Fruit fly (Drosophila melanogaster) whole organism, embryonic: Measurements from ENCODE around the gene ct.

Source experiments
- Abd-B ChIP-seq: fragments of 200-800 bp; sonication (Bioruptor generic); optimal IDR thresholded peaks from 2 replicates; lab custom pipeline; 2018; ENCODE audit warnings: missing biosample characterization, mild to moderate bottlenecking, missing genetic modification characterization, moderate library complexity
- CG10462 ChIP-seq: fragments of 200-800 bp; sonication (Bioruptor generic); optimal IDR thresholded peaks from 2 replicates; lab custom pipeline; 2016; ENCODE audit warnings: missing biosample characterization, missing genetic modification characterization
- CG10654 ChIP-seq: fragments of 200-800 bp; sonication (Bioruptor generic); optimal IDR thresholded peaks from 2 replicates; lab custom pipeline; 2016; ENCODE audit warnings: missing biosample characterization, missing genetic modification characterization
- CG11093 ChIP-seq: fragments of 200-800 bp; sonication (Bioruptor generic); IDR thresholded peaks from 3 replicates; pipeline ENCODE4 v1.3.6; 2022; ENCODE audit warnings: missing biosample characterization, missing genetic modification characterization
- CG12769 ChIP-seq: fragments of 200-800 bp; sonication (Bioruptor generic); optimal IDR thresholded peaks from 2 replicates; lab custom pipeline; 2019; ENCODE audit warnings: missing biosample characterization, mild to moderate bottlenecking, missing genetic modification characterization, moderate library complexity
- CG13775 ChIP-seq: fragments of 200-800 bp; sonication (Bioruptor generic); optimal IDR thresholded peaks from 3 replicates; lab custom pipeline; 2017; ENCODE audit warnings: missing biosample characterization, mild to moderate bottlenecking, missing genetic modification characterization
- CG14667 ChIP-seq: fragments of 200-800 bp; sonication (Bioruptor generic); IDR thresholded peaks from 2 replicates; pipeline ENCODE4 v1.3.6; 2022; ENCODE audit warnings: missing biosample characterization, missing genetic modification characterization
- CG17361 ChIP-seq: fragments of 200-800 bp; sonication (Bioruptor generic); IDR thresholded peaks from 3 replicates; pipeline ENCODE4 v1.3.6; 2022; ENCODE audit warnings: missing biosample characterization, missing genetic modification characterization
- CG18476 ChIP-seq: fragments of 200-800 bp; sonication (Bioruptor generic); optimal IDR thresholded peaks from 2 replicates; lab custom pipeline; 2016; ENCODE audit warnings: missing biosample characterization, mild to moderate bottlenecking, missing genetic modification characterization
- CG18764 ChIP-seq: fragments of 200-800 bp; sonication (Bioruptor generic); optimal IDR thresholded peaks from 3 replicates; lab custom pipeline; 2016; ENCODE audit warnings: missing biosample characterization, missing genetic modification characterization
- CG30020 ChIP-seq: fragments of 200-800 bp; optimal IDR thresholded peaks from 2 replicates; lab custom pipeline; 2019; ENCODE audit warnings: missing biosample characterization, mild to moderate bottlenecking, missing genetic modification characterization, moderate library complexity
- CG3065 ChIP-seq: fragments of 200-800 bp; sonication (Bioruptor generic); optimal IDR thresholded peaks from 2 replicates; lab custom pipeline; 2016; ENCODE audit warnings: missing biosample characterization, missing genetic modification characterization
- CG31365 ChIP-seq: fragments of 200-800 bp; sonication (Bioruptor generic); optimal IDR thresholded peaks from 2 replicates; lab custom pipeline; 2018; ENCODE audit warnings: missing biosample characterization, mild to moderate bottlenecking, missing genetic modification characterization
- CG32767 ChIP-seq: fragments of 200-800 bp; sonication (Bioruptor generic); IDR thresholded peaks from 2 replicates; pipeline ENCODE4 v1.3.6; 2022; ENCODE audit warnings: missing biosample characterization, missing genetic modification characterization
- CG42726 ChIP-seq: fragments of 200-800 bp; sonication (Bioruptor generic); IDR thresholded peaks from 2 replicates; pipeline ENCODE4 v1.3.6; 2022; ENCODE audit warnings: missing biosample characterization, missing genetic modification characterization; ENCODE audit not compliant: partially characterized antibody
- CG4328 ChIP-seq: fragments of 200-800 bp; sonication (Bioruptor generic); optimal IDR thresholded peaks from 3 replicates; lab custom pipeline; 2017; ENCODE audit warnings: missing biosample characterization, missing genetic modification reagents, missing genetic modification characterization
- CG4617 ChIP-seq: fragments of 200-800 bp; sonication (Bioruptor generic); optimal IDR thresholded peaks from 3 replicates; lab custom pipeline; 2016; ENCODE audit warnings: missing biosample characterization, missing genetic modification characterization, borderline replicate concordance
- CG4707 ChIP-seq: fragments of 200-800 bp; sonication (Bioruptor generic); optimal IDR thresholded peaks from 2 replicates; lab custom pipeline; 2018; ENCODE audit warnings: missing biosample characterization, mild to moderate bottlenecking, missing genetic modification characterization, moderate library complexity
- CG7928 ChIP-seq: fragments of 200-800 bp; sonication (Bioruptor generic); optimal IDR thresholded peaks from 2 replicates; lab custom pipeline; 2017; ENCODE audit warnings: missing biosample characterization, mild to moderate bottlenecking, missing genetic modification characterization
- CG8944 ChIP-seq: fragments of 200-800 bp; sonication (Bioruptor generic); optimal IDR thresholded peaks from 3 replicates; lab custom pipeline; 2016; ENCODE audit warnings: missing biosample characterization, missing genetic modification characterization
- Camta ChIP-seq: fragments of 200-800 bp; sonication (Bioruptor generic); optimal IDR thresholded peaks from 2 replicates; lab custom pipeline; 2016; ENCODE audit warnings: missing biosample characterization, missing genetic modification characterization
- Dad ChIP-seq: fragments of 200-800 bp; sonication (Bioruptor generic); optimal IDR thresholded peaks from 3 replicates; lab custom pipeline; 2016; ENCODE audit warnings: missing biosample characterization, missing genetic modification characterization
- Ets97D ChIP-seq: fragments of 200-800 bp; sonication (Bioruptor generic); optimal IDR thresholded peaks from 3 replicates; lab custom pipeline; 2016; ENCODE audit warnings: missing biosample characterization, missing genetic modification characterization
- Fer2 ChIP-seq: fragments of 200-800 bp; sonication (Bioruptor generic); optimal IDR thresholded peaks from 2 replicates; lab custom pipeline; 2018; ENCODE audit warnings: missing biosample characterization, mild to moderate bottlenecking, missing genetic modification characterization, moderate library complexity
- GATAe ChIP-seq: fragments of 200-800 bp; sonication (Bioruptor generic); conservative IDR thresholded peaks from 2 replicates; pipeline ENCODE4 v1.3.6; 2022; ENCODE audit warnings: missing biosample characterization, missing genetic modification characterization
- Spps ChIP-seq: fragments of 200-800 bp; sonication (Bioruptor generic); optimal IDR thresholded peaks from 2 replicates; lab custom pipeline; 2018; ENCODE audit warnings: missing biosample characterization, mild to moderate bottlenecking, missing genetic modification characterization
- Sry-δ ChIP-seq: fragments of 200-800 bp; sonication (Bioruptor generic); optimal IDR thresholded peaks from 2 replicates; lab custom pipeline; 2016; ENCODE audit warnings: missing biosample characterization, missing genetic modification characterization
- Usf ChIP-seq: fragments of 200-800 bp; sonication (Bioruptor generic); optimal IDR thresholded peaks from 2 replicates; lab custom pipeline; 2017; ENCODE audit warnings: missing genotype, missing biosample characterization, missing genetic modification characterization
- Vsx1 ChIP-seq: fragments of 200-800 bp; sonication (Bioruptor generic); optimal IDR thresholded peaks from 2 replicates; lab custom pipeline; 2017; ENCODE audit warnings: missing biosample characterization, mild to moderate bottlenecking, missing genetic modification characterization, missing genetic modification reagents
- ase ChIP-seq: fragments of 200-800 bp; sonication (Bioruptor generic); IDR thresholded peaks from 3 replicates; pipeline ENCODE4 v1.3.6; 2022; ENCODE audit warnings: missing biosample characterization, missing genetic modification characterization
- chm ChIP-seq: fragments of 200-800 bp; sonication (Bioruptor generic); IDR thresholded peaks from 2 replicates; pipeline ENCODE4 v1.3.6; 2022; ENCODE audit warnings: missing biosample characterization, missing genetic modification characterization
- crc ChIP-seq: fragments of 200-800 bp; sonication (Bioruptor generic); optimal IDR thresholded peaks from 2 replicates; lab custom pipeline; 2016; ENCODE audit warnings: missing biosample characterization, missing genetic modification characterization
- crol ChIP-seq: fragments of 200-800 bp; sonication (Bioruptor generic); IDR thresholded peaks from 2 replicates; pipeline ENCODE4 v1.3.6; 2022; ENCODE audit warnings: missing biosample characterization, missing genetic modification characterization
- dm ChIP-seq: fragments of 200-800 bp; sonication (Bioruptor generic); optimal IDR thresholded peaks from 3 replicates; lab custom pipeline; 2016; ENCODE audit warnings: missing biosample characterization, missing genetic modification characterization
- dmrt11E ChIP-seq: fragments of 200-800 bp; sonication (Bioruptor generic); optimal IDR thresholded peaks from 3 replicates; lab custom pipeline; 2018; ENCODE audit warnings: missing biosample characterization, mild to moderate bottlenecking, missing genetic modification characterization, moderate library complexity
- fru ChIP-seq: fragments of >200 bp; optimal IDR thresholded peaks from 2 replicates; lab custom pipeline; 2017
- grau ChIP-seq: fragments of 200-800 bp; optimal IDR thresholded peaks from 3 replicates; lab custom pipeline; 2019; ENCODE audit warnings: missing biosample characterization, mild to moderate bottlenecking, missing genetic modification characterization, moderate library complexity
- grn ChIP-seq: fragments of 200-800 bp; sonication (Bioruptor generic); optimal IDR thresholded peaks from 3 replicates; lab custom pipeline; 2017; ENCODE audit warnings: missing biosample characterization, missing genetic modification characterization
- gsb-n ChIP-seq: fragments of 200-800 bp; sonication (Bioruptor generic); optimal IDR thresholded peaks from 3 replicates; lab custom pipeline; 2018; ENCODE audit warnings: missing biosample characterization, mild to moderate bottlenecking, missing genetic modification characterization
- ham ChIP-seq: fragments of 200-800 bp; sonication (Bioruptor generic); IDR thresholded peaks from 2 replicates; pipeline ENCODE4 v1.3.6; 2022; ENCODE audit warnings: missing biosample characterization, missing genetic modification characterization
- kay ChIP-seq: fragments of 200-800 bp; sonication (Bioruptor generic); optimal IDR thresholded peaks from 2 replicates; lab custom pipeline; 2016; ENCODE audit warnings: missing biosample characterization, missing genetic modification characterization
- mam ChIP-seq: fragments of 200-800 bp; sonication (Bioruptor generic); optimal IDR thresholded peaks from 3 replicates; lab custom pipeline; 2016; ENCODE audit warnings: missing biosample characterization, missing genetic modification characterization
- pan ChIP-seq, 4 experiments: fragments of >200 bp in 3 of 4; fragments of 200-800 bp in 1 of 4; sonication (Bioruptor generic) in 1 of 4; optimal IDR thresholded peaks in 3 of 4; IDR thresholded peaks in 1 of 4; 2 replicates each; pipeline versions ENCODE4 v1.3.6 to Lab custom; 2017 to 2022; ENCODE audit warnings: missing biosample characterization in 2 of 4, missing genetic modification characterization in 2 of 4, mixed read lengths in 1 of 4
- prd ChIP-seq, 3 experiments: fragments of >200 bp in 2 of 3; fragments of 200-800 bp in 1 of 3; sonication (Bioruptor generic) in 1 of 3; optimal IDR thresholded peaks in 2 of 3; IDR thresholded peaks in 1 of 3; 2 replicates in 2 of 3; 3 replicates in 1 of 3; pipeline versions ENCODE4 v1.3.6 to Lab custom; 2017 to 2022; ENCODE audit warnings: missing biosample characterization in 1 of 3, missing genetic modification characterization in 1 of 3
- slou ChIP-seq: fragments of 200-800 bp; sonication (Bioruptor generic); optimal IDR thresholded peaks from 3 replicates; lab custom pipeline; 2016; ENCODE audit warnings: missing biosample characterization, missing genetic modification characterization
- ssp ChIP-seq: fragments of 200-800 bp; sonication (Bioruptor generic); IDR thresholded peaks from 2 replicates; pipeline ENCODE4 v1.3.6; 2022; ENCODE audit warnings: missing biosample characterization, missing genetic modification characterization
- tna ChIP-seq: fragments of 200-800 bp; sonication (Bioruptor generic); IDR thresholded peaks from 2 replicates; pipeline ENCODE4 v1.3.6; 2022; ENCODE audit warnings: missing biosample characterization, missing genetic modification characterization; ENCODE audit not compliant: partially characterized antibody
- zfh1 ChIP-seq: fragments of 200-800 bp; sonication (Bioruptor generic); IDR thresholded peaks from 3 replicates; pipeline ENCODE4 v1.3.6; 2022; ENCODE audit warnings: missing biosample characterization, missing genetic modification characterization

Gene ct

dm6 chrX:7708942-7709707 lies 100.9 kb downstream of the ct start, which contains the start of gene CHES-1-like (continued):
- TF ChIP-seq Ets97D (GFP tag; lab: Kevin White, UChicago) (peak; percentile 79), CG4707 (GFP tag; lab: Kevin White, UChicago) (peak; percentile 83), CG18476 (peak; percentile 90), Usf (GFP tag; lab: Kevin White, UChicago) (peak; percentile 87), ase (peak; percentile 72; the same call in 2 of the 3 replicates), chm (GFP tag; lab: Robert Waterston, UW) (no peak; the same call in 1 of the 2 replicates), CG10462 (peak; percentile 84), pan (optimal IDR thresholded peaks at IDR 0.05; lab: Kevin White, UChicago) (no peak), pan (GFP tag; optimal IDR thresholded peaks at IDR 0.05 in 1 of 2, IDR thresholded peaks at IDR 0.05 in 1 of 2) (peak in 1 of 2 experiments; percentile 80), Dad (GFP tag; lab: Kevin White, UChicago) (peak; percentile 85), slou (peak; percentile 83), mam (GFP tag; lab: Kevin White, UChicago) (peak; percentile 87), ham (GFP tag; lab: Robert Waterston, UW) (no peak), prd (optimal IDR thresholded peaks at IDR 0.05; lab: Kevin White, UChicago) (no peak), prd (GFP tag; IDR thresholded peaks at IDR 0.05; lab: Robert Waterston, UW) (peak; percentile 85), CG8944 (GFP tag; lab: Kevin White, UChicago) (peak; percentile 81), CG17361 (GFP tag; lab: Robert Waterston, UW) (peak; percentile 97), grau (tag; lab: Kevin White, UChicago) (peak; percentile 92), CG32767 (GFP tag; lab: Robert Waterston, UW) (peak; percentile 76; the same call in 1 of the 2 replicates), CG18764 (peak; percentile 70), gsb-n (tag; lab: Kevin White, UChicago) (peak; percentile 81), Abd-B (peak; percentile 93), CG14667 (GFP tag; lab: Robert Waterston, UW) (peak; percentile 69), CG42726 (GFP tag; lab: Robert Waterston, UW) (0 out of 2 replicates have a peak, but pooled peaks have one; percentile 15), CG7928 (GFP tag; lab: Kevin White, UChicago) (peak; percentile 64), grn (GFP tag; lab: Kevin White, UChicago) (no peak), CG13775 (GFP tag; lab: Kevin White, UChicago) (peak; percentile 88), zfh1 (GFP tag; lab: Robert Waterston, UW) (peak; percentile 75), CG31365 (tag; lab: Kevin White, UChicago) (peak; percentile 44), tna (GFP tag; lab: Robert Waterston, UW) (peak; percentile 22; the same call in 1 of the 2 replicates), fru (no peak), CG30020 (peak; percentile 68), crol (GFP tag; lab: Robert Waterston, UW) (peak; percentile 96), Spps (tag; lab: Kevin White, UChicago) (peak; percentile 68), crc (GFP tag; lab: Kevin White, UChicago) (peak; percentile 87), Fer2 (tag; lab: Kevin White, UChicago) (peak; percentile 59), GATAe (GFP tag; lab: Robert Waterston, UW) (no peak), ssp (GFP tag; lab: Robert Waterston, UW) (peak; percentile 64), CG12769 (peak; percentile 62), CG3065 (GFP tag; lab: Kevin White, UChicago) (peak; percentile 50), CG4328 (GFP tag; lab: Kevin White, UChicago) (peak; percentile 85), Vsx1 (GFP tag; lab: Kevin White, UChicago) (peak; percentile 79), Sry-δ (GFP tag; lab: Kevin White, UChicago) (peak; percentile 54), dmrt11E (tag; lab: Kevin White, UChicago) (peak; percentile 80), kay (GFP tag; lab: Kevin White, UChicago) (peak; percentile 89), dm (peak; percentile 84), Camta (GFP tag; lab: Kevin White, UChicago) (peak; percentile 94), CG4617 (GFP tag; lab: Kevin White, UChicago) (peak; percentile 75), CG11093 (GFP tag; lab: Robert Waterston, UW) (peak; percentile 77; the same call in 2 of the 3 replicates), CG10654 (GFP tag; lab: Kevin White, UChicago) (peak; percentile 83)
